Worm (Caenorhabditis elegans): ENCODE measurements around the gene C27D6.12.

C27D6.12 gene

ce11 chrII:5177902-5178301 lies at the start of gene C27D6.12:
C27D6.12 (minus strand) TSS chrII:5178002.
- no peak for TF ChIP-seq flt-1 (GFP tag; IDR thresholded peaks at IDR 0.05)
- TF ChIP-seq ztf-29 (GFP tag; IDR thresholded peaks at IDR 0.05), result no peak
- TF ChIP-seq klf-2 (GFP tag; conservative IDR thresholded peaks at IDR 0.05), result no peak
- TF ChIP-seq cog-1 (tag; optimal IDR thresholded peaks at IDR 0.05), result no peak
- TF ChIP-seq ztf-23 (GFP tag; IDR thresholded peaks at IDR 0.05), result no peak
- no peak for TF ChIP-seq med-1 (GFP tag; optimal IDR thresholded peaks at IDR 0.05; ENCODE audit: insufficient read depth)
- no peak for TF ChIP-seq T22C8.4 (GFP tag; IDR thresholded peaks at IDR 0.05)
- no peak for TF ChIP-seq tab-1 (GFP tag; IDR thresholded peaks at IDR 0.05)

- TF ChIP-seq ztf-23 (GFP tag; IDR thresholded peaks at IDR 0.05) (0 out of 2 replicates have a peak, but pooled peaks have one; percentile 54), ztf-29 (GFP tag; IDR thresholded peaks at IDR 0.05) (no peak), tab-1 (GFP tag; IDR thresholded peaks at IDR 0.05) (no peak), flt-1 (GFP tag; IDR thresholded peaks at IDR 0.05) (peak; percentile 17; the same call in 1 of the 2 replicates), cog-1 (tag; optimal IDR thresholded peaks at IDR 0.05) (no peak)
These were observed 48.5 kb upstream of the C27D6.12 start for ce11 chrII:5226309-5226708.

- TF ChIP-seq ref-1 (GFP tag; conservative IDR thresholded peaks at IDR 0.05) (no peak), ztf-29 (GFP tag; IDR thresholded peaks at IDR 0.05) (no peak), med-1 (GFP tag; optimal IDR thresholded peaks at IDR 0.05; ENCODE audit: insufficient read depth) (no peak), klf-2 (GFP tag; conservative IDR thresholded peaks at IDR 0.05) (no peak), cog-1 (tag; optimal IDR thresholded peaks at IDR 0.05) (no peak), T22C8.4 (GFP tag; IDR thresholded peaks at IDR 0.05) (no peak), ztf-23 (GFP tag; IDR thresholded peaks at IDR 0.05) (no peak), tab-1 (GFP tag; IDR thresholded peaks at IDR 0.05) (no peak)
These were observed 47.5 kb upstream of the C27D6.12 start, which contains the start of gene dsh-1 for ce11 chrII:5225284-5225683. dsh-1 (minus strand) TSS chrII:5225384.

ce11 chrII:5222830-5223229 lies 45.0 kb upstream of the C27D6.12 start:
- TF ChIP-seq cog-1 (tag; optimal IDR thresholded peaks at IDR 0.05) (no peak), flt-1 (GFP tag; IDR thresholded peaks at IDR 0.05) (no peak), med-1 (GFP tag; optimal IDR thresholded peaks at IDR 0.05; ENCODE audit: insufficient read depth) (no peak), T22C8.4 (GFP tag; IDR thresholded peaks at IDR 0.05) (no peak), ref-1 (GFP tag; conservative IDR thresholded peaks at IDR 0.05) (no peak), klf-2 (GFP tag; conservative IDR thresholded peaks at IDR 0.05) (no peak)

ce11 chrII:5220648-5221047 lies 42.8 kb upstream of the C27D6.12 start:
- TF ChIP-seq flt-1 (GFP tag; IDR thresholded peaks at IDR 0.05), result no peak
- no peak for TF ChIP-seq med-1 (GFP tag; optimal IDR thresholded peaks at IDR 0.05; ENCODE audit: insufficient read depth)
- no peak for TF ChIP-seq ztf-23 (GFP tag; IDR thresholded peaks at IDR 0.05)
- TF ChIP-seq cog-1 (tag; optimal IDR thresholded peaks at IDR 0.05), result no peak
- no peak for TF ChIP-seq ztf-29 (GFP tag; IDR thresholded peaks at IDR 0.05)
- no peak for TF ChIP-seq ref-1 (GFP tag; conservative IDR thresholded peaks at IDR 0.05)
- no peak for TF ChIP-seq klf-2 (GFP tag; conservative IDR thresholded peaks at IDR 0.05)
- TF ChIP-seq T22C8.4 (GFP tag; IDR thresholded peaks at IDR 0.05), result no peak
- no peak for TF ChIP-seq tab-1 (GFP tag; IDR thresholded peaks at IDR 0.05)

ce11 chrII:5218349-5218748 lies 40.5 kb upstream of the C27D6.12 start:
- no peak for TF ChIP-seq cog-1 (tag; optimal IDR thresholded peaks at IDR 0.05)
- no peak for TF ChIP-seq ref-1 (GFP tag; conservative IDR thresholded peaks at IDR 0.05)
- TF ChIP-seq tab-1 (GFP tag; IDR thresholded peaks at IDR 0.05), result no peak
- TF ChIP-seq T22C8.4 (GFP tag; IDR thresholded peaks at IDR 0.05), result no peak
- TF ChIP-seq med-1 (GFP tag; optimal IDR thresholded peaks at IDR 0.05; ENCODE audit: insufficient read depth), result no peak

- TF ChIP-seq ztf-23 (GFP tag; IDR thresholded peaks at IDR 0.05) (no peak), flt-1 (GFP tag; IDR thresholded peaks at IDR 0.05) (no peak), T22C8.4 (GFP tag; IDR thresholded peaks at IDR 0.05) (no peak), tab-1 (GFP tag; IDR thresholded peaks at IDR 0.05) (no peak), ztf-29 (GFP tag; IDR thresholded peaks at IDR 0.05) (no peak), ref-1 (GFP tag; conservative IDR thresholded peaks at IDR 0.05) (no peak), klf-2 (GFP tag; conservative IDR thresholded peaks at IDR 0.05) (no peak), med-1 (GFP tag; optimal IDR thresholded peaks at IDR 0.05; ENCODE audit: insufficient read depth) (no peak), cog-1 (tag; optimal IDR thresholded peaks at IDR 0.05) (no peak)
These were observed 34.9 kb upstream of the C27D6.12 start, which contains the start of gene C34F11.1 for ce11 chrII:5212675-5213074. C34F11.1 (plus strand) TSS chrII:5212975.

- TF ChIP-seq T22C8.4 (GFP tag; IDR thresholded peaks at IDR 0.05), result no peak
- no peak for TF ChIP-seq klf-2 (GFP tag; conservative IDR thresholded peaks at IDR 0.05)
- no peak for TF ChIP-seq ztf-29 (GFP tag; IDR thresholded peaks at IDR 0.05)
- no peak for TF ChIP-seq flt-1 (GFP tag; IDR thresholded peaks at IDR 0.05)
- TF ChIP-seq ztf-23 (GFP tag; IDR thresholded peaks at IDR 0.05), result no peak
- no peak for TF ChIP-seq tab-1 (GFP tag; IDR thresholded peaks at IDR 0.05)
- TF ChIP-seq ref-1 (GFP tag; conservative IDR thresholded peaks at IDR 0.05), result no peak
- no peak for TF ChIP-seq med-1 (GFP tag; optimal IDR thresholded peaks at IDR 0.05; ENCODE audit: insufficient read depth)
- TF ChIP-seq cog-1 (tag; optimal IDR thresholded peaks at IDR 0.05), result no peak
These were observed 34.2 kb upstream of the C27D6.12 start, which contains the start of gene C34F11.2 for ce11 chrII:5211970-5212369. C34F11.2 (plus strand) TSS chrII:5212270.

- TF ChIP-seq tab-1 (GFP tag; IDR thresholded peaks at IDR 0.05), result no peak
- TF ChIP-seq med-1 (GFP tag; optimal IDR thresholded peaks at IDR 0.05; ENCODE audit: insufficient read depth), result no peak
- no peak for TF ChIP-seq klf-2 (GFP tag; conservative IDR thresholded peaks at IDR 0.05)
- no peak for TF ChIP-seq flt-1 (GFP tag; IDR thresholded peaks at IDR 0.05)
- TF ChIP-seq ref-1 (GFP tag; conservative IDR thresholded peaks at IDR 0.05), result no peak
These were observed 33.0 kb upstream of the C27D6.12 start, which contains the start of gene C34F11.8 for ce11 chrII:5210830-5211229. C34F11.8 (minus strand) TSS chrII:5210964.

- TF ChIP-seq ref-1 (GFP tag; conservative IDR thresholded peaks at IDR 0.05) (no peak), ztf-23 (GFP tag; IDR thresholded peaks at IDR 0.05) (no peak), med-1 (GFP tag; optimal IDR thresholded peaks at IDR 0.05; ENCODE audit: insufficient read depth) (no peak), tab-1 (GFP tag; IDR thresholded peaks at IDR 0.05) (no peak), cog-1 (tag; optimal IDR thresholded peaks at IDR 0.05) (no peak), flt-1 (GFP tag; IDR thresholded peaks at IDR 0.05) (no peak), T22C8.4 (GFP tag; IDR thresholded peaks at IDR 0.05) (no peak), ztf-29 (GFP tag; IDR thresholded peaks at IDR 0.05) (no peak), klf-2 (GFP tag; conservative IDR thresholded peaks at IDR 0.05) (no peak)
These were observed 31.3 kb upstream of the C27D6.12 start for ce11 chrII:5209122-5209521.
